Worm (Caenorhabditis elegans) whole organism, midembryonic: ENCODE results near the gene sptl-3.

ENCODE experiments used
- T22C8.4 ChIP-seq: fragments of 200-800 bp; sonication (Bioruptor generic); IDR thresholded peaks from 2 replicates; pipeline ENCODE4 v1.3.6; 2022; ENCODE audit warnings: missing genetic modification characterization, missing compliant biosample characterization
- cog-1 ChIP-seq: sonication (generic microtip); optimal IDR thresholded peaks from 2 replicates; lab custom pipeline; 2016; ENCODE audit warnings: missing genetic modification characterization, missing compliant biosample characterization
- flt-1 ChIP-seq: fragments of 200-800 bp; sonication (Bioruptor generic); IDR thresholded peaks from 2 replicates; pipeline ENCODE4 v1.3.6; 2022; ENCODE audit warnings: missing genetic modification characterization, missing compliant biosample characterization
- klf-2 ChIP-seq: fragments of 200-800 bp; sonication (Bioruptor generic); conservative IDR thresholded peaks from 2 replicates; pipeline ENCODE4 v1.3.6; 2022; ENCODE audit warnings: missing genetic modification reagents, missing genetic modification characterization, missing compliant biosample characterization
- med-1 ChIP-seq: sonication (generic microtip); optimal IDR thresholded peaks from 2 replicates; lab custom pipeline; 2017; ENCODE audit warnings: missing genetic modification characterization, mild to moderate bottlenecking, missing compliant biosample characterization, antibody characterized with exemption, missing genetic modification reagents; ENCODE audit not compliant: insufficient read depth
- ref-1 ChIP-seq: fragments of 200-800 bp; sonication (Bioruptor generic); conservative IDR thresholded peaks from 2 replicates; pipeline ENCODE4 v1.3.6; 2022; ENCODE audit warnings: missing genetic modification reagents, missing genetic modification characterization, missing compliant biosample characterization
- tab-1 ChIP-seq: fragments of 200-800 bp; sonication (Bioruptor generic); IDR thresholded peaks from 2 replicates; pipeline ENCODE4 v1.3.6; 2022; ENCODE audit warnings: missing genetic modification characterization, missing compliant biosample characterization
- ztf-23 ChIP-seq: fragments of 200-800 bp; sonication (Bioruptor generic); IDR thresholded peaks from 2 replicates; pipeline ENCODE4 v1.3.6; 2022; ENCODE audit warnings: missing genetic modification reagents, missing genetic modification characterization, missing compliant biosample characterization
- ztf-29 ChIP-seq: fragments of 200-800 bp; sonication (Bioruptor generic); IDR thresholded peaks from 2 replicates; pipeline ENCODE4 v1.3.6; 2022; ENCODE audit warnings: missing genetic modification reagents, missing genetic modification characterization, missing compliant biosample characterization

Gene sptl-3

ce11 chrV:13862505-13862904 lies 30.6 kb upstream of the sptl-3 start, which contains the start of gene srx-137:
Gene srx-137, plus strand, starts transcription at chrV:13862805.
- TF ChIP-seq T22C8.4 (GFP tag; lab: Robert Waterston, UW) (no peak), tab-1 (no peak), ref-1 (GFP tag; lab: Robert Waterston, UW) (no peak), klf-2 (GFP tag; lab: Robert Waterston, UW) (no peak), ztf-23 (no peak), flt-1 (GFP tag; lab: Robert Waterston, UW) (no peak), med-1 (no peak), cog-1 (no peak), ztf-29 (GFP tag; lab: Robert Waterston, UW) (no peak)

ce11 chrV:13863700-13864099 lies 29.4 kb upstream of the sptl-3 start:
- TF ChIP-seq cog-1: no peak
- no peak for TF ChIP-seq ref-1 (GFP tag; lab: Robert Waterston, UW)

ce11 chrV:13866353-13866752 lies 26.8 kb upstream of the sptl-3 start, which contains the start of gene nhr-175:
Gene nhr-175, plus strand, starts transcription at chrV:13866691.
- TF ChIP-seq cog-1 (no peak), med-1 (no peak), ztf-29 (GFP tag; lab: Robert Waterston, UW) (no peak), ref-1 (GFP tag; lab: Robert Waterston, UW) (no peak), ztf-23 (no peak)

ce11 chrV:13869551-13869950 lies 23.6 kb upstream of the sptl-3 start:
- TF ChIP-seq med-1 (no peak), ztf-23 (no peak), T22C8.4 (GFP tag; lab: Robert Waterston, UW) (no peak), ref-1 (GFP tag; lab: Robert Waterston, UW) (no peak), tab-1 (no peak), flt-1 (GFP tag; lab: Robert Waterston, UW) (no peak), ztf-29 (GFP tag; lab: Robert Waterston, UW) (no peak), cog-1 (no peak), klf-2 (GFP tag; lab: Robert Waterston, UW) (no peak)

- TF ChIP-seq cog-1 (no peak), med-1 (no peak), ref-1 (GFP tag; lab: Robert Waterston, UW) (no peak), tab-1 (no peak), ztf-23 (no peak), flt-1 (GFP tag; lab: Robert Waterston, UW) (no peak), klf-2 (GFP tag; lab: Robert Waterston, UW) (no peak)
Measured at ce11 chrV:13872895-13873294, 20.2 kb upstream of the sptl-3 start, which contains the start of gene cpt-5. Gene cpt-5, plus strand, starts transcription at chrV:13873195.

ce11 chrV:13873323-13873722 lies 19.8 kb upstream of the sptl-3 start:
- no peak for TF ChIP-seq ztf-23
- TF ChIP-seq ztf-29 (GFP tag; lab: Robert Waterston, UW): no peak
- TF ChIP-seq med-1: no peak
- TF ChIP-seq klf-2 (GFP tag; lab: Robert Waterston, UW): no peak
- TF ChIP-seq tab-1: no peak
- no peak for TF ChIP-seq T22C8.4 (GFP tag; lab: Robert Waterston, UW)
- no peak for TF ChIP-seq ref-1 (GFP tag; lab: Robert Waterston, UW)
- no peak for TF ChIP-seq flt-1 (GFP tag; lab: Robert Waterston, UW)
- no peak for TF ChIP-seq cog-1

- TF ChIP-seq klf-2 (GFP tag; lab: Robert Waterston, UW): no peak
- no peak for TF ChIP-seq ref-1 (GFP tag; lab: Robert Waterston, UW)
- TF ChIP-seq T22C8.4 (GFP tag; lab: Robert Waterston, UW): no peak
- TF ChIP-seq ztf-29 (GFP tag; lab: Robert Waterston, UW): no peak
- no peak for TF ChIP-seq cog-1
- no peak for TF ChIP-seq ztf-23
- TF ChIP-seq tab-1: no peak
- TF ChIP-seq med-1: no peak
- TF ChIP-seq flt-1 (GFP tag; lab: Robert Waterston, UW): no peak
Measured at ce11 chrV:13876529-13876928, 16.6 kb upstream of the sptl-3 start, which contains the start of gene T22G5.1. Gene T22G5.1, plus strand, starts transcription at chrV:13876829.

ce11 chrV:13878226-13878625 lies 14.9 kb upstream of the sptl-3 start:
- TF ChIP-seq ref-1 (GFP tag; lab: Robert Waterston, UW) (no peak), ztf-23 (no peak), tab-1 (no peak), ztf-29 (GFP tag; lab: Robert Waterston, UW) (no peak), med-1 (no peak), cog-1 (no peak), T22C8.4 (GFP tag; lab: Robert Waterston, UW) (no peak), flt-1 (GFP tag; lab: Robert Waterston, UW) (no peak), klf-2 (GFP tag; lab: Robert Waterston, UW) (no peak)

- TF ChIP-seq ztf-23 (no peak), cog-1 (no peak), T22C8.4 (GFP tag; lab: Robert Waterston, UW) (no peak), ztf-29 (GFP tag; lab: Robert Waterston, UW) (no peak)
Measured at ce11 chrV:13879241-13879640, 13.9 kb upstream of the sptl-3 start, which contains the start of gene lbp-7. Gene lbp-7, plus strand, starts transcription at chrV:13879552.

- TF ChIP-seq flt-1 (GFP tag; lab: Robert Waterston, UW) (no peak), ztf-29 (GFP tag; lab: Robert Waterston, UW) (no peak), med-1 (no peak), tab-1 (no peak), ref-1 (GFP tag; lab: Robert Waterston, UW) (no peak), klf-2 (GFP tag; lab: Robert Waterston, UW) (no peak), T22C8.4 (GFP tag; lab: Robert Waterston, UW) (no peak)
Measured at ce11 chrV:13880163-13880562, 13.0 kb upstream of the sptl-3 start.

ce11 chrV:13880607-13881006 lies 12.5 kb upstream of the sptl-3 start, which contains the start of gene T22G5.3:
Gene T22G5.3, plus strand, starts transcription at chrV:13880907.
- no peak for TF ChIP-seq med-1
